Worm (Caenorhabditis elegans) whole organism, L3 larva: ENCODE measurements around the gene K02D10.1.
A peak's percentile ranks its signal among the peaks of the same experiment; 100 is the strongest.

Experiments used
- R02D3.7 ChIP-seq: fragments of 150-350 bp; optimal IDR thresholded peaks from 2 replicates; lab custom pipeline; 2014; ENCODE audit warnings: missing biosample characterization, missing genetic modification characterization
- ZK546.5 ChIP-seq: sonication (generic microtip); optimal IDR thresholded peaks from 2 replicates; lab custom pipeline; 2017; ENCODE audit warnings: missing biosample characterization, missing genetic modification characterization
- aly-2 ChIP-seq: fragments of 150-350 bp; optimal IDR thresholded peaks from 2 replicates; lab custom pipeline; 2014; ENCODE audit warnings: missing biosample characterization, missing genetic modification characterization
- ama-1 ChIP-seq: fragments of 150-350 bp; optimal IDR thresholded peaks from 2 replicates; lab custom pipeline; 2018
- ceh-28 ChIP-seq: fragments of 150-350 bp; optimal IDR thresholded peaks from 2 replicates; lab custom pipeline; 2014; ENCODE audit warnings: missing biosample characterization, missing genetic modification reagents, missing genetic modification characterization
- ceh-82 ChIP-seq: fragments of 150-350 bp; optimal IDR thresholded peaks from 2 replicates; lab custom pipeline; 2014; ENCODE audit warnings: missing biosample characterization, missing genetic modification characterization
- ceh-9 ChIP-seq: sonication (generic microtip); optimal IDR thresholded peaks from 2 replicates; lab custom pipeline; 2018; ENCODE audit warnings: missing biosample characterization, missing genetic modification characterization
- daf-12 ChIP-seq: fragments of 150-350 bp; optimal IDR thresholded peaks from 2 replicates; lab custom pipeline; 2014; ENCODE audit warnings: missing biosample characterization, missing genetic modification reagents, missing genetic modification characterization
- egl-27 ChIP-seq: sonication (generic microtip); optimal IDR thresholded peaks from 4 replicates; lab custom pipeline; 2017; ENCODE audit warnings: missing biosample characterization, missing genetic modification reagents, missing genetic modification characterization
- egl-5 ChIP-seq: fragments of 150-350 bp; optimal IDR thresholded peaks from 2 replicates; lab custom pipeline; 2017; ENCODE audit warnings: missing biosample characterization, missing genetic modification reagents, missing genetic modification characterization, inconsistent platforms
- elt-1 ChIP-seq: fragments of 150-350 bp; optimal IDR thresholded peaks from 2 replicates; lab custom pipeline; 2014; ENCODE audit warnings: missing biosample characterization, missing genetic modification characterization
- elt-2 ChIP-seq: sonication (generic microtip); optimal IDR thresholded peaks from 2 replicates; lab custom pipeline; 2016; ENCODE audit warnings: missing genetic modification reagents, mild to moderate bottlenecking, missing genetic modification characterization, missing compliant biosample characterization
- eor-1 ChIP-seq, 2 experiments: fragments of 150-350 bp; optimal IDR thresholded peaks; 2 replicates each; lab custom pipeline; 2014 to 2018; ENCODE audit warnings: missing biosample characterization in 2 of 2, missing genetic modification characterization in 2 of 2
- fkh-10 ChIP-seq: sonication (generic microtip); optimal IDR thresholded peaks from 2 replicates; lab custom pipeline; 2017; ENCODE audit warnings: missing biosample characterization, missing genetic modification reagents, missing genetic modification characterization
- fos-1 ChIP-seq: fragments of 150-350 bp; optimal IDR thresholded peaks from 2 replicates; lab custom pipeline; 2014; ENCODE audit warnings: missing biosample characterization, missing genetic modification characterization
- hmg-11 ChIP-seq: sonication (generic microtip); optimal IDR thresholded peaks from 2 replicates; lab custom pipeline; 2016; ENCODE audit warnings: missing genetic modification characterization, missing compliant biosample characterization
- jun-1 ChIP-seq: fragments of 150-350 bp; optimal IDR thresholded peaks from 2 replicates; lab custom pipeline; 2014; ENCODE audit warnings: missing biosample characterization, missing genetic modification reagents, missing genetic modification characterization
- lin-39 ChIP-seq: fragments of 150-350 bp; optimal IDR thresholded peaks from 2 replicates; lab custom pipeline; 2018; ENCODE audit warnings: missing biosample characterization, missing genetic modification reagents, missing genetic modification characterization
- lsy-12 ChIP-seq: sonication (generic microtip); optimal IDR thresholded peaks from 2 replicates; lab custom pipeline; 2016; ENCODE audit warnings: mild to moderate bottlenecking, missing genetic modification characterization, missing compliant biosample characterization
- nhr-11 ChIP-seq: fragments of 150-350 bp; optimal IDR thresholded peaks from 2 replicates; lab custom pipeline; 2014; ENCODE audit warnings: missing biosample characterization, missing genetic modification characterization
- nhr-12 ChIP-seq: fragments of 150-350 bp; optimal IDR thresholded peaks from 2 replicates; lab custom pipeline; 2014; ENCODE audit warnings: missing biosample characterization, missing genetic modification characterization
- nhr-23 ChIP-seq: fragments of 150-350 bp; optimal IDR thresholded peaks from 2 replicates; lab custom pipeline; 2014; ENCODE audit warnings: missing biosample characterization, missing genetic modification reagents, missing genetic modification characterization
- nhr-25 ChIP-seq: sonication (generic microtip); optimal IDR thresholded peaks from 2 replicates; lab custom pipeline; 2017; ENCODE audit warnings: missing biosample characterization, missing genetic modification characterization
- nhr-43 ChIP-seq: sonication (generic microtip); optimal IDR thresholded peaks from 2 replicates; lab custom pipeline; 2016; ENCODE audit warnings: mild to moderate bottlenecking, missing genetic modification characterization, missing compliant biosample characterization; ENCODE audit not compliant: poor library complexity, severe bottlenecking
- nhr-76 ChIP-seq: fragments of 150-350 bp; sonication (generic microtip); optimal IDR thresholded peaks from 5 replicates; lab custom pipeline; 2014; ENCODE audit warnings: missing biosample characterization, missing genetic modification characterization
- nhr-77 ChIP-seq: fragments of 150-350 bp; optimal IDR thresholded peaks from 2 replicates; lab custom pipeline; 2014; ENCODE audit warnings: missing biosample characterization, missing genetic modification characterization
- pha-4 ChIP-seq: fragments of 150-350 bp; optimal IDR thresholded peaks from 2 replicates; lab custom pipeline; 2014; ENCODE audit warnings: missing biosample characterization, missing genetic modification reagents, missing genetic modification characterization
- pqm-1 ChIP-seq: fragments of 150-350 bp; optimal IDR thresholded peaks from 2 replicates; lab custom pipeline; 2017; ENCODE audit warnings: missing biosample characterization, missing genetic modification characterization, inconsistent platforms
- sea-2 ChIP-seq: fragments of 150-350 bp; sonication (generic microtip); optimal IDR thresholded peaks from 4 replicates; lab custom pipeline; 2014; ENCODE audit warnings: missing biosample characterization, missing genetic modification reagents, missing genetic modification characterization
- tbx-2 ChIP-seq: sonication (generic microtip); optimal IDR thresholded peaks from 2 replicates; lab custom pipeline; 2016; ENCODE audit warnings: mild to moderate bottlenecking, missing genetic modification characterization, missing compliant biosample characterization
- unc-39 ChIP-seq: sonication (generic microtip); optimal IDR thresholded peaks from 4 replicates; lab custom pipeline; 2017; ENCODE audit warnings: missing biosample characterization, missing genetic modification characterization
- unc-62 ChIP-seq: fragments of 150-350 bp; sonication (generic microtip); optimal IDR thresholded peaks from 4 replicates; lab custom pipeline; 2014; ENCODE audit warnings: missing biosample characterization, missing genetic modification reagents, missing genetic modification characterization
- zag-1 ChIP-seq: fragments of 150-350 bp; optimal IDR thresholded peaks from 2 replicates; lab custom pipeline; 2014; ENCODE audit warnings: missing biosample characterization, missing genetic modification characterization
- ztf-11 ChIP-seq: fragments of 150-350 bp; optimal IDR thresholded peaks from 2 replicates; lab custom pipeline; 2014; ENCODE audit warnings: missing biosample characterization, missing genetic modification characterization
- ztf-4 ChIP-seq: fragments of 150-350 bp; optimal IDR thresholded peaks from 2 replicates; lab custom pipeline; 2014; ENCODE audit warnings: missing biosample characterization, missing genetic modification characterization

K02D10.1 gene

DNA sequence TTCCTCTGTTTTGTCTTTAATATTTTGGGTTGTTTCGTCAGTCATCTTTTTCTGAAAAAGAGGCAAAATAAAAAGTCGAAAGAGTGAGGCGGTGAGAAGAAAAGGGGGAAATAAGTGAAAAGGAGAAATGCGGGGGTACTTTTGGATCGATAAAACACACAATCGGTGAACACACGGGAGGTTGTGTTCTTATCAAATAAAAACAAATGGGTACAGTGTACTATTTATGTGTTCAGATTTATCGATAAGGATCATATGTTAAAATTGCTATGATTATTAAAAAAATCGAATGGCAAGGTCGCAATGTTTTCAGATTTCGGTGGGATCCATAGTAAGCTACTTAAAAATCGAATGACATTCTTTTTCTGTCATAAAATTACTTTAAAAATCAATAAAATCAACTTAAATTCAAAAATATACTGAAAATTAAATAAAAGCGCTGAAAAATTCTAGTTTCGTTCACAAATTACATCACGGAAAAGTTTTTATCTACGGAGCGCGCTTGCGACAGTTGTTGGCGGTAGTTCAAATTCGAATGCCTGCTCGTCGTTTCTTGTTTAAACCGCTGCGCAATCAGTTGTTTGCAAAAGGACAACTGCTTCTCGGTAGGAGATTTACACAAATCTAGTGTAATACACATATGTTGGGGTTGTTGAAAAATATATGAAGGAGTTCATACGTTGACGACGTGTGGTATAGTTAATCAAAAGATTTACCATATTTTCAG is 40.1 kb downstream of the K02D10.1 start, which contains the start of gene prx-19 (continued):
- TF ChIP-seq ZK546.5 (tag; lab: Kevin White, UChicago), result no peak
- no peak for TF ChIP-seq jun-1 (tag; lab: Kevin White, UChicago)
- no peak for TF ChIP-seq R02D3.7 (tag; lab: Kevin White, UChicago)
- no peak for TF ChIP-seq daf-12 (tag; lab: Kevin White, UChicago)
- no peak for TF ChIP-seq hmg-11
- TF ChIP-seq pqm-1 (tag; lab: Kevin White, UChicago), result no peak
- TF ChIP-seq fos-1, result no peak
- no peak for TF ChIP-seq eor-1 (tag; optimal IDR thresholded peaks at IDR 0.05; lab: Kevin White, UChicago)
- no peak for TF ChIP-seq ama-1 (lab: Kevin White, UChicago)
- peak; percentile 53 for TF ChIP-seq nhr-23 (tag; lab: Kevin White, UChicago)
- peak; percentile 0 for TF ChIP-seq nhr-43 (tag; lab: Kevin White, UChicago)
- no peak for TF ChIP-seq nhr-77 (tag; lab: Kevin White, UChicago)
- TF ChIP-seq nhr-12 (tag; lab: Kevin White, UChicago), result no peak

- TF ChIP-seq fkh-10 (GFP tag; lab: Kevin White, UChicago) (peak; percentile 22), elt-1 (tag; lab: Kevin White, UChicago) (no peak)
Measured at ce11 chrIII:8811111-8811510, 41.8 kb downstream of the K02D10.1 start.

ce11 chrIII:8815699-8816098 is 46.4 kb downstream of the K02D10.1 start:
- TF ChIP-seq sea-2 (GFP tag; lab: Kevin White, UChicago), result no peak
- no peak for TF ChIP-seq nhr-23 (tag; lab: Kevin White, UChicago)
- no peak for TF ChIP-seq ztf-4 (tag; lab: Kevin White, UChicago)
- TF ChIP-seq egl-5 (tag; lab: Kevin White, UChicago), result peak; percentile 41
- peak; percentile 29 for TF ChIP-seq lin-39 (tag; lab: Kevin White, UChicago)
- TF ChIP-seq, all 47 proteins: peak for 2

- TF ChIP-seq elt-1 (tag; lab: Kevin White, UChicago) (no peak), ceh-28 (tag; lab: Kevin White, UChicago) (no peak), jun-1 (tag; lab: Kevin White, UChicago) (no peak), hmg-11 (no peak), ceh-82 (tag; lab: Kevin White, UChicago) (no peak), pha-4 (tag; lab: Kevin White, UChicago) (no peak), elt-2 (tag; lab: Kevin White, UChicago) (no peak), unc-39 (no peak), unc-62 (GFP tag; lab: Kevin White, UChicago) (no peak), aly-2 (tag; lab: Kevin White, UChicago) (no peak), ztf-11 (tag; lab: Kevin White, UChicago) (no peak), lsy-12 (tag; lab: Kevin White, UChicago) (no peak), zag-1 (tag; lab: Kevin White, UChicago) (no peak), egl-27 (tag; lab: Kevin White, UChicago) (no peak), R02D3.7 (tag; lab: Kevin White, UChicago) (no peak), tbx-2 (tag; lab: Kevin White, UChicago) (no peak), daf-12 (tag; lab: Kevin White, UChicago) (no peak)
Measured at ce11 chrIII:8818599-8818998, 49.3 kb downstream of the K02D10.1 start, which contains the start of gene pat-2. TSS of gene pat-2 (plus strand) at chrIII:8818899.

DNA sequence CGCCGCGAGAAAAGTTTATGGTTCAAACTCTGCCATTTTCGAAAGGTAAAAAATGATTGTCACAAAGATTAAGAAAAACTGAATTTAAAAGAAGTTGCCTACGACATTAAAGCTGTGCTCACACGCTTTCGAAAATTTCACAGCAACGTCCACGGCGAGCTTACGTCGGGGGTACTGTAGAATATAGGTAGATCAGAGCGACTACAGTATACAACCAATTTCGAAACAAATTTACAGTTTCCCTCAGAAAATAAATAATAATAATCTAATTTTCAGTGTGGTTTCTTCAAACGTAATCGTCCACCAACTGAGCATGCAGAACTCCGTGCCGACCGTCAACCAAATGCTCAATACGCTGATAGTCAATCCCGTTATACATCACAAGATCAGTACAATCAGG is 55.2 kb downstream of the K02D10.1 start:
- TF ChIP-seq R02D3.7 (tag; lab: Kevin White, UChicago) (no peak), nhr-11 (no peak), ceh-9 (tag; lab: Kevin White, UChicago) (no peak), nhr-25 (tag; lab: Kevin White, UChicago) (no peak), elt-1 (tag; lab: Kevin White, UChicago) (no peak), aly-2 (tag; lab: Kevin White, UChicago) (no peak), nhr-76 (tag; lab: Kevin White, UChicago) (no peak), zag-1 (tag; lab: Kevin White, UChicago) (no peak), fos-1 (no peak)
